Worm (Caenorhabditis elegans): ENCODE data around the gene ttr-21.

ce11 chrV:13808462-13808867 lies 45.7 kb downstream of the ttr-21 start:
- no peak for TF ChIP-seq lin-39 (tag; optimal IDR thresholded peaks at IDR 0.05)
- TF ChIP-seq nhr-77 (tag; optimal IDR thresholded peaks at IDR 0.05) = peak; percentile 21

Data from whole organism, L4 larva.